Fruit fly (Drosophila melanogaster): ENCODE measurements around the gene Jhbp12.
A peak's percentile ranks its signal among the peaks of the same experiment; 100 is the strongest.

Gene Jhbp12

dm6 chr3R:24524426-24524974 is at the start of gene Jhbp12:
Gene Jhbp12 (plus strand): TSS chr3R:24524794.
- TF ChIP-seq brk (GFP tag; optimal IDR thresholded peaks at IDR 0.05) (no peak), Jra (GFP tag; optimal IDR thresholded peaks at IDR 0.05) (no peak), dsf (GFP tag; optimal IDR thresholded peaks at IDR 0.05; ENCODE audit: borderline replicate concordance) (no peak), jim (GFP tag; optimal IDR thresholded peaks at IDR 0.05) (no peak), br (GFP tag; optimal IDR thresholded peaks at IDR 0.05) (no peak), CG9705 (GFP tag; optimal IDR thresholded peaks at IDR 0.05) (no peak), dmrt93B (GFP tag; optimal IDR thresholded peaks at IDR 0.05) (no peak), fru (GFP tag; optimal IDR thresholded peaks at IDR 0.05) (no peak), sage (GFP tag; optimal IDR thresholded peaks at IDR 0.05) (no peak), HLH106 (tag; optimal IDR thresholded peaks at IDR 0.05) (no peak), Hr78 (GFP tag; optimal IDR thresholded peaks at IDR 0.05) (no peak), dl (GFP tag; optimal IDR thresholded peaks at IDR 0.05; ENCODE audit: insufficient read depth in 1 of 2, partially characterized antibody in 2 of 2) (no peak), Hr83 (GFP tag; optimal IDR thresholded peaks at IDR 0.05; ENCODE audit: poor library complexity, severe bottlenecking) (no peak)

dm6 chr3R:24481040-24481439 is 43.6 kb upstream of the Jhbp12 start:
- TF ChIP-seq tai (GFP tag; optimal IDR thresholded peaks at IDR 0.05) (no peak), Hr83 (GFP tag; optimal IDR thresholded peaks at IDR 0.05; ENCODE audit: poor library complexity, severe bottlenecking) (no peak), OdsH (GFP tag; optimal IDR thresholded peaks at IDR 0.05) (no peak), dl (GFP tag; optimal IDR thresholded peaks at IDR 0.05; ENCODE audit: insufficient read depth in 1 of 2, partially characterized antibody in 2 of 2) (no peak), GATAd (GFP tag; optimal IDR thresholded peaks at IDR 0.05) (no peak), psq (GFP tag; optimal IDR thresholded peaks at IDR 0.05) (no peak), Dfd (GFP tag; optimal IDR thresholded peaks at IDR 0.05) (no peak), ey (GFP tag; optimal IDR thresholded peaks at IDR 0.05) (no peak), Hr78 (GFP tag; optimal IDR thresholded peaks at IDR 0.05) (no peak), CG9705 (GFP tag; optimal IDR thresholded peaks at IDR 0.05) (no peak), sv (GFP tag; optimal IDR thresholded peaks at IDR 0.05) (no peak), N (GFP tag; optimal IDR thresholded peaks at IDR 0.05) (no peak), foxo (GFP tag; optimal IDR thresholded peaks at IDR 0.05) (no peak)

DNA sequence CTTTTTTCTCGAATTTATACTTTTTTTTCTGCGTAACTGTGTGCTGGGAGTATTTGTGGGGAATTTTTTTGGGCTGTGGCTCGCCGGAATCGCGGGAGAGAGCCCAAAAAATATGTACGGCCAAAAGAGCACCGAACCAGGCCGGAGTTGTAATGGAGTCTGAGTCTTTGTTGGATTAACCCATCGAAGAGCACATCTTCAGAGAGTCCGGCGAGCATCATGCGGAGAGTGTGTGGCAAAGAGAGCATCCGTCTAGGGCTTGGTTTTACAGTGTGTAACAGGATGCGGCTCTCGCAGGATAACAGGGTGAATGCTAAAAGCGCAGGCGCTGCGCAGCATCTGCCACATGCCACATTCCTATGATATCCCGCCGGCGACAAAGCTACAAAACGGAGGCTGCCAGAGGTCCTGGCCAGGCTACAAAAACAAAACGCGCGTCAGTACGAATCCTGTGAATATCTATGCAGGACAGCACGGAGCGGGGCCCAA is 39.6 kb upstream of the Jhbp12 start, which contains the start of gene nAChRalpha2:
Gene nAChRalpha2 (plus strand): TSS at position 439 of the 489 bp plus-strand sequence.
- TF ChIP-seq Myc (optimal IDR thresholded peaks at IDR 0.05) (no peak), HLH106 (tag; optimal IDR thresholded peaks at IDR 0.05) (no peak), rgr (GFP tag; optimal IDR thresholded peaks at IDR 0.05) (no peak), OdsH (GFP tag; optimal IDR thresholded peaks at IDR 0.05) (no peak), fru (GFP tag; optimal IDR thresholded peaks at IDR 0.05) (no peak)

- TF ChIP-seq dl (GFP tag; optimal IDR thresholded peaks at IDR 0.05; ENCODE audit: insufficient read depth in 1 of 2, partially characterized antibody in 2 of 2) (no peak), Sp1 (GFP tag; optimal IDR thresholded peaks at IDR 0.05) (peak; percentile 26), fru (GFP tag; optimal IDR thresholded peaks at IDR 0.05) (peak; percentile 52), lola (GFP tag; optimal IDR thresholded peaks at IDR 0.05) (no peak), Hr78 (GFP tag; optimal IDR thresholded peaks at IDR 0.05) (no peak), dsf (GFP tag; optimal IDR thresholded peaks at IDR 0.05; ENCODE audit: borderline replicate concordance) (no peak), Rel (GFP tag; optimal IDR thresholded peaks at IDR 0.05) (no peak), Rel (tag; optimal IDR thresholded peaks at IDR 0.05) (no peak), HLH106 (tag; optimal IDR thresholded peaks at IDR 0.05) (peak; percentile 47), N (GFP tag; optimal IDR thresholded peaks at IDR 0.05) (no peak), rgr (GFP tag; optimal IDR thresholded peaks at IDR 0.05) (peak; percentile 40), Vsx2 (GFP tag; optimal IDR thresholded peaks at IDR 0.05; ENCODE audit: partially characterized antibody) (no peak), Jra (GFP tag; optimal IDR thresholded peaks at IDR 0.05) (no peak), ey (GFP tag; optimal IDR thresholded peaks at IDR 0.05) (peak; percentile 41), Abd-B (GFP tag; optimal IDR thresholded peaks at IDR 0.05) (no peak), foxo (GFP tag; optimal IDR thresholded peaks at IDR 0.05) (peak in 1 of 2 experiments; percentile 49), CrebA (GFP tag; optimal IDR thresholded peaks at IDR 0.05; ENCODE audit: borderline replicate concordance) (no peak), h (GFP tag; optimal IDR thresholded peaks at IDR 0.05) (peak; percentile 52)
Observed at dm6 chr3R:24496084-24496483, 28.5 kb upstream of the Jhbp12 start.

Data from whole organism, wandering third instar larva.